Worm (Caenorhabditis elegans): ENCODE results near the gene hmgs-1.
A peak's percentile ranks its signal among the peaks of the same experiment; 100 is the strongest.
"Not testable (repeated sequence)": the region's sequence is repeated elsewhere in the genome, so short reads cannot be mapped to it uniquely, and the experiment has no call there.

Gene hmgs-1

DNA sequence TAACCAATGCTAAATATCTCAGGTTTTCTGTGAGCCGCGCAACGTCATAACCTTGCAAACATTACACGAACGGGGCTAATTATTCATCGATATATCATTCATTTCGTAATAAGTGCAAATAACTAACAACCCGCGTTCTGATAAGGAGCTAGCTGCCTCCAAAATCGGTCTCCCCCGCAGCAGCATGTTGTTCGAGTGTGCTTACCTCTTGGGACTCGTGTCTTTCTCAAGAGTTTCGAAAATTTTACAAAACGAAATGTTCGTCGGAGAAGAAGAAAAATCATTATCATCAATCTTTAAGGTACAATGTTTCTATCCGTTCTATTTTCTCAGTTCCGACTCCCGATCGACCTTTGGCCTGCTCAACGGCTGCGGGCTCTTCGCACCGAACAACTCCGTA lies 6.4 kb downstream of the hmgs-1 start:
- TF ChIP-seq tra-4 (tag; optimal IDR thresholded peaks at IDR 0.05): no peak
- TF ChIP-seq F13C5.2 (tag; optimal IDR thresholded peaks at IDR 0.05): no peak
- no peak for TF ChIP-seq B0310.2 (tag; optimal IDR thresholded peaks at IDR 0.05)
- TF ChIP-seq hmg-4 (GFP tag; optimal IDR thresholded peaks at IDR 0.05): no peak
- TF ChIP-seq sea-1 (GFP tag; conservative IDR thresholded peaks at IDR 0.05): no peak
- TF ChIP-seq scrt-1 (GFP tag; IDR thresholded peaks at IDR 0.05): no peak
- no peak for TF ChIP-seq tbx-11 (GFP tag; IDR thresholded peaks at IDR 0.05)
- no peak for TF ChIP-seq flt-1 (GFP tag; IDR thresholded peaks at IDR 0.05)
- TF ChIP-seq hnd-1 (tag; optimal IDR thresholded peaks at IDR 0.05): no peak
- no peak for TF ChIP-seq aly-1 (tag; optimal IDR thresholded peaks at IDR 0.05)
- no peak for TF ChIP-seq tbx-37 (GFP tag; conservative IDR thresholded peaks at IDR 0.05)
- no peak for TF ChIP-seq ama-1 (optimal IDR thresholded peaks at IDR 0.05)
- TF ChIP-seq ets-7 (tag; optimal IDR thresholded peaks at IDR 0.05): no peak
- TF ChIP-seq ceh-36 (tag; optimal IDR thresholded peaks at IDR 0.05): no peak
- no peak for TF ChIP-seq hmbx-1 (tag; optimal IDR thresholded peaks at IDR 0.05)
- TF ChIP-seq ceh-13 (GFP tag; optimal IDR thresholded peaks at IDR 0.05): no peak

- TF ChIP-seq tbx-11 (GFP tag; IDR thresholded peaks at IDR 0.05): no peak
- no peak for TF ChIP-seq ceh-13 (GFP tag; optimal IDR thresholded peaks at IDR 0.05)
These were observed 8.4 kb downstream of the hmgs-1 start, which contains the start of gene pqn-13 for ce11 chrV:5676011-5676410. Gene pqn-13, minus strand, starts transcription at chrV:5676111.

DNA sequence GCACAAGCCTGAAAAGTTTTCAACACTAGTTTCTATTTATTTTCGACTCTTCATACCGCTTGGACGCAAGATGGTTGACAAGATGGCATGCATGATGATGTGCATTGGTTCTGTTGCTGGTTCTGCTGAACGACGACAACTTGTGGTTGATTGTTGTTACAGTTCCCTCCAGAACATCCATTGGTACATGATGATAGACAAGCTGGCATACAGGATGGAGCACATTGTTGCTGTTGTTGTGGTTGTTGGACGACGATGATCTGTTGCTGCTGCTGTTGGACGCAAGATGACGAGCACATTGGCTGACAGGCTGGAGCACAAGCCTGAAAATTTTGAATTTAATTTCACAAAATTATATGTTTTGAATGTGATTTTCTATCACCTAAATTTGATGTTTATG lies 12.1 kb downstream of the hmgs-1 start:
- no peak for TF ChIP-seq tbx-11 (GFP tag; IDR thresholded peaks at IDR 0.05)
- no peak for TF ChIP-seq B0310.2 (tag; optimal IDR thresholded peaks at IDR 0.05)
- no peak for TF ChIP-seq sea-1 (GFP tag; conservative IDR thresholded peaks at IDR 0.05)
- TF ChIP-seq tra-4 (tag; optimal IDR thresholded peaks at IDR 0.05): no peak
- no peak for TF ChIP-seq ets-7 (tag; optimal IDR thresholded peaks at IDR 0.05)
- no peak for TF ChIP-seq scrt-1 (GFP tag; IDR thresholded peaks at IDR 0.05)
- TF ChIP-seq tbx-37 (GFP tag; conservative IDR thresholded peaks at IDR 0.05): no peak
- no peak for TF ChIP-seq ceh-36 (tag; optimal IDR thresholded peaks at IDR 0.05)
- no peak for TF ChIP-seq ceh-13 (GFP tag; optimal IDR thresholded peaks at IDR 0.05)
- TF ChIP-seq F13C5.2 (tag; optimal IDR thresholded peaks at IDR 0.05): no peak
- TF ChIP-seq hnd-1 (tag; optimal IDR thresholded peaks at IDR 0.05): no peak
- no peak for TF ChIP-seq flt-1 (GFP tag; IDR thresholded peaks at IDR 0.05)
- TF ChIP-seq hmbx-1 (tag; optimal IDR thresholded peaks at IDR 0.05): no peak
- no peak for TF ChIP-seq aly-1 (tag; optimal IDR thresholded peaks at IDR 0.05)
- no peak for TF ChIP-seq hmg-4 (GFP tag; optimal IDR thresholded peaks at IDR 0.05)
- TF ChIP-seq ama-1 (optimal IDR thresholded peaks at IDR 0.05): no peak
- TF ChIP-seq pes-1 (GFP tag; IDR thresholded peaks at IDR 0.05): no peak

DNA sequence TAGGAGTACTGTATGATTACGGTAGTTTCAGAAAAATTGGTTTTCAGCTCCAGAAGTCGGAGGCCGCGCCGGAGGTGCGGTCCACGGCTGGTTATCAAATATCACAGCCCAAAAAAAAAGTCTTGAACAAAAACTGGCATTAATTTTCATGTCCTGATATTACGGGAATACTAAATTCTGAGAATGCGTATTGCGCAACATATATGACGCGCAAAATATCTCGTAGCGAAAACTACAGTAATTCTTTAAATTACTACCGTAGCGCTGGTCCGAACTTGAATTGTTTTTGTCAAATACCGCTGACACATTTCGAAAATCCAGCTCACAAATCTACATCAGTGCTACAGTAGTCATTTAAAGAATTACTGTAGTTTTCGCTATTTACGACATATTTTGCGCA lies 15.4 kb downstream of the hmgs-1 start:
- TF ChIP-seq pes-1 (GFP tag; IDR thresholded peaks at IDR 0.05): no peak
- TF ChIP-seq B0310.2 (tag; optimal IDR thresholded peaks at IDR 0.05): no peak
- no peak for TF ChIP-seq hnd-1 (tag; optimal IDR thresholded peaks at IDR 0.05)
- TF ChIP-seq tbx-11 (GFP tag; IDR thresholded peaks at IDR 0.05): no peak
- TF ChIP-seq hmg-4 (GFP tag; optimal IDR thresholded peaks at IDR 0.05): no peak
- TF ChIP-seq ceh-36 (tag; optimal IDR thresholded peaks at IDR 0.05): no peak
- TF ChIP-seq tra-4 (tag; optimal IDR thresholded peaks at IDR 0.05): no peak
- TF ChIP-seq scrt-1 (GFP tag; IDR thresholded peaks at IDR 0.05): no peak
- TF ChIP-seq F13C5.2 (tag; optimal IDR thresholded peaks at IDR 0.05): no peak

- TF ChIP-seq pes-1 (GFP tag; IDR thresholded peaks at IDR 0.05) (peak; percentile 29; the same call in 1 of the 2 replicates), aly-1 (tag; optimal IDR thresholded peaks at IDR 0.05) (no peak)
These were observed 17.1 kb downstream of the hmgs-1 start for ce11 chrV:5667337-5667736.

DNA sequence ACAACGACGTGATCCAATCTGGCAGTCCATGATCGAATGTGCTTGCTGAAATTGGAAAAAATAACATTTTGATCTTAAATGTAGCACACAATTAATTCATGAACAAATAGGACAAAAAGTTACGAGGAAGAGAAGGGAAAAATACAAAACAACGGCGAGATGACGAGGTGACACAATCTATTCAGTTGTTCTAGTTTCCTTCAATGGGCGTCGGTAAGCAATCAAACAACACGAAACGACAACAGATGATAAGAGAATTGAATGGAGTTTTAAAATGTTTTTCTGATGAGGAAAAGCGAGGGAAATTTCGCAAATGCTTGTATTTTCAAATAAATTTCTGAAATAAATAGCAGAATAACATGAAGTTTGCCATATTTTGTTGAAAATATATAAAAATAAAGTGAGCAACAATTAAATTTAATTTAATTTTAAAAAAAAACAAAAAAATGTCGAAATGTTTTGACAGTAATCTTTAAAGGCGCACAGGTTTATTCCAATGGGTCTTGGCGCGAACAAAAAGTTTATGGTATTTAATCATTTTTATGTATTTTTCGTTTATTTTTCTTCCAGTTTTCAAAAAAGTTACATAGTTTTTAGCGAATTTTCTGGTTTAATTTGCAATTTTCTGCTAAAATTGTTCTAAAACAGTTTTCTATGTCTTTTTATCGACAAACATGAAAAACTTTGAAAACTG lies 18.2 kb downstream of the hmgs-1 start, which contains the start of gene C14C11.7:
TSS of gene C14C11.7 (minus strand) at position 51 of the 694 bp plus-strand sequence.
- TF ChIP-seq tra-4 (tag; optimal IDR thresholded peaks at IDR 0.05): no peak
- TF ChIP-seq pes-1 (GFP tag; IDR thresholded peaks at IDR 0.05): no peak
- no peak for TF ChIP-seq B0310.2 (tag; optimal IDR thresholded peaks at IDR 0.05)
- no peak for TF ChIP-seq ceh-13 (GFP tag; optimal IDR thresholded peaks at IDR 0.05)

ce11 chrV:5663317-5663716 lies 21.1 kb downstream of the hmgs-1 start, which contains the start of gene C14C11.1:
Gene C14C11.1, plus strand, starts transcription at chrV:5663617.
- TF ChIP-seq tbx-37 (GFP tag; conservative IDR thresholded peaks at IDR 0.05); ets-7 (tag; optimal IDR thresholded peaks at IDR 0.05); ama-1 (optimal IDR thresholded peaks at IDR 0.05): not testable (repeated sequence)

DNA sequence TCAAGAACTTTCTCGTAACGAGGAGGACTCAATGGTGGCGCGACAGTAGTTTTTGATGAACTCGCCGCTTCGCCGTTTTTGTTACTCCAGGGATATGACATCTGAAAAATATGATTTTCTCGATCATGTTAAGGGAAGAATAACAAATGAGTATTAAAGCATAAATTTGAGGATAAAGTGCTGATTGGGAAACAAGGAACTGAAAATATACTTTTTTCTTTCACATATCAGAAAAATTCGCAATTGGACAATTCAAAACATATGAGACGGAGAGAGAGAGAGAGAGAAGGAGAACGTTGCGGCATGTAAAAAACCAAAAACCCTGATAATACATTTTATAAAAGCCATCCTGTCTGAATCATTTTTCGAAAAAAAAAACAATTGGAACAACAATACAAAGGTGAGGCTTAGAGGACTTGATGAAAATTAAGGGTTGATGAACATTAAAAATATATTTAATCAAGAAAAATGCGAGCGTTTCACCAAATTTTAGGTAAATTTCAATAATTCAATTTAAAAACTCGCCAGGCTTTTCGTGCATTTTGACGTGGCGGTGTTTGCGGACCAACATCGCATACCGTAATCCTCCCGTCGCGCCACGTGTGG lies 23.7 kb downstream of the hmgs-1 start, which contains the start of the genes mut-14 and C14C11.2:
TSS of gene mut-14 (minus strand) at position 101 of the 606 bp plus-strand sequence.
TSS of gene C14C11.2 (plus strand) at position 556 of the 606 bp plus-strand sequence.
- TF ChIP-seq flt-1 (GFP tag; IDR thresholded peaks at IDR 0.05) (no peak), ceh-13 (GFP tag; optimal IDR thresholded peaks at IDR 0.05) (no peak), ceh-36 (tag; optimal IDR thresholded peaks at IDR 0.05) (no peak), pes-1 (GFP tag; IDR thresholded peaks at IDR 0.05) (no peak), tbx-37 (GFP tag; conservative IDR thresholded peaks at IDR 0.05) (no peak), B0310.2 (tag; optimal IDR thresholded peaks at IDR 0.05) (no peak)
